Worm (Caenorhabditis elegans): ENCODE data around the gene cyd-1.

ce11 chrII:12978658-12979057, 1.7 kb upstream of the cyd-1 start:
- TF ChIP-seq klf-2 (GFP tag; conservative IDR thresholded peaks at IDR 0.05) = no peak
- TF ChIP-seq flt-1 (GFP tag; IDR thresholded peaks at IDR 0.05) = no peak
- TF ChIP-seq T22C8.4 (GFP tag; IDR thresholded peaks at IDR 0.05) = no peak
- TF ChIP-seq ztf-29 (GFP tag; IDR thresholded peaks at IDR 0.05) = no peak
- no peak for TF ChIP-seq ztf-23 (GFP tag; IDR thresholded peaks at IDR 0.05)
- no peak for TF ChIP-seq cog-1 (tag; optimal IDR thresholded peaks at IDR 0.05)
- TF ChIP-seq ref-1 (GFP tag; conservative IDR thresholded peaks at IDR 0.05) = no peak
